Fruit fly (Drosophila melanogaster) S2 (cell line): ENCODE data around the gene PIG-Wb.

ENCODE experiments used
- CG8478 ChIP-seq: fragments of >200 bp; optimal IDR thresholded peaks from 2 replicates; lab custom pipeline; 2018
- CTCF ChIP-seq, 2 experiments: fragments of >200 bp; optimal IDR thresholded peaks; 2 replicates each; lab custom pipeline; 2018

- TF ChIP-seq CTCF (optimal IDR thresholded peaks at IDR 0.05; lab: Kevin White, UChicago) (no peak), CG8478 (no peak)
Measured at dm6 chr3L:1777249-1777648, 39.3 kb upstream of the PIG-Wb start, which contains the start of the genes CG2021 and mRpL46.
